Fruit fly (Drosophila melanogaster) whole organism, embryonic: ENCODE results near the gene Bro.

ENCODE experiments used
- BEAF-32 ChIP-seq: fragments of 200-800 bp; sonication (Bioruptor generic); optimal IDR thresholded peaks from 3 replicates; lab custom pipeline; 2017; ENCODE audit warnings: missing biosample characterization, missing genetic modification characterization, mild to moderate bottlenecking, moderate library complexity, missing genetic modification reagents
- C15 ChIP-seq: fragments of 200-800 bp; sonication (Bioruptor generic); IDR thresholded peaks from 3 replicates; pipeline ENCODE4 v1.3.6; 2022; ENCODE audit warnings: missing biosample characterization, missing genetic modification characterization
- CG10267 ChIP-seq: fragments of 200-800 bp; sonication (Bioruptor generic); optimal IDR thresholded peaks from 2 replicates; lab custom pipeline; 2018; ENCODE audit warnings: missing biosample characterization, mild to moderate bottlenecking, missing genetic modification characterization, moderate library complexity
- CG10462 ChIP-seq: fragments of 200-800 bp; sonication (Bioruptor generic); optimal IDR thresholded peaks from 2 replicates; lab custom pipeline; 2016; ENCODE audit warnings: missing biosample characterization, missing genetic modification characterization
- CG10979 ChIP-seq: fragments of 200-800 bp; sonication (Bioruptor generic); optimal IDR thresholded peaks from 2 replicates; lab custom pipeline; 2018; ENCODE audit warnings: missing biosample characterization, mild to moderate bottlenecking, missing genetic modification characterization, moderate library complexity
- CG11398 ChIP-seq: fragments of 200-800 bp; sonication (Bioruptor generic); optimal IDR thresholded peaks from 2 replicates; lab custom pipeline; 2016; ENCODE audit warnings: missing biosample characterization, missing genetic modification characterization
- CG15514 ChIP-seq: fragments of 200-800 bp; sonication (Bioruptor generic); optimal IDR thresholded peaks from 3 replicates; lab custom pipeline; 2017; ENCODE audit warnings: missing biosample characterization, missing genetic modification characterization, mild to moderate bottlenecking, moderate library complexity, missing genetic modification reagents
- CG17829 ChIP-seq: fragments of 200-800 bp; optimal IDR thresholded peaks from 2 replicates; lab custom pipeline; 2019; ENCODE audit warnings: missing biosample characterization, mild to moderate bottlenecking, missing genetic modification characterization, moderate library complexity
- CG34224 ChIP-seq: fragments of 200-800 bp; sonication (Bioruptor generic); IDR thresholded peaks from 3 replicates; pipeline ENCODE4 v1.3.6; 2022; ENCODE audit warnings: missing biosample characterization, missing genetic modification characterization; ENCODE audit not compliant: partially characterized antibody
- CG3847 ChIP-seq: fragments of 200-800 bp; sonication (Bioruptor generic); IDR thresholded peaks from 2 replicates; pipeline ENCODE4 v1.3.6; 2022; ENCODE audit warnings: missing biosample characterization, missing genetic modification characterization
- CG4328 ChIP-seq: fragments of 200-800 bp; sonication (Bioruptor generic); optimal IDR thresholded peaks from 3 replicates; lab custom pipeline; 2017; ENCODE audit warnings: missing biosample characterization, missing genetic modification reagents, missing genetic modification characterization
- CG4617 ChIP-seq: fragments of 200-800 bp; sonication (Bioruptor generic); optimal IDR thresholded peaks from 3 replicates; lab custom pipeline; 2016; ENCODE audit warnings: missing biosample characterization, missing genetic modification characterization, borderline replicate concordance
- CG7839 ChIP-seq: fragments of 200-800 bp; sonication (Bioruptor generic); optimal IDR thresholded peaks from 3 replicates; lab custom pipeline; 2018; ENCODE audit warnings: missing biosample characterization, mild to moderate bottlenecking, missing genetic modification characterization, moderate library complexity
- CG8924 ChIP-seq: fragments of 200-800 bp; optimal IDR thresholded peaks from 3 replicates; lab custom pipeline; 2019; ENCODE audit warnings: missing biosample characterization, mild to moderate bottlenecking, missing genetic modification characterization, moderate library complexity
- CG9437 ChIP-seq: fragments of 200-800 bp; sonication (Bioruptor generic); optimal IDR thresholded peaks from 2 replicates; lab custom pipeline; 2018; ENCODE audit warnings: missing biosample characterization, mild to moderate bottlenecking, missing genetic modification characterization
- CG9797 ChIP-seq: fragments of 200-800 bp; sonication (Bioruptor generic); optimal IDR thresholded peaks from 3 replicates; lab custom pipeline; 2018; ENCODE audit warnings: missing biosample characterization, mild to moderate bottlenecking, missing genetic modification characterization
- Dp ChIP-seq: fragments of 200-800 bp; sonication (Bioruptor generic); optimal IDR thresholded peaks from 2 replicates; lab custom pipeline; 2018; ENCODE audit warnings: missing biosample characterization, mild to moderate bottlenecking, missing genetic modification characterization, moderate library complexity
- Elba2 ChIP-seq: fragments of 200-800 bp; sonication (Bioruptor generic); optimal IDR thresholded peaks from 3 replicates; lab custom pipeline; 2016; ENCODE audit warnings: missing biosample characterization, missing genetic modification characterization
- Ets97D ChIP-seq: fragments of 200-800 bp; sonication (Bioruptor generic); optimal IDR thresholded peaks from 3 replicates; lab custom pipeline; 2016; ENCODE audit warnings: missing biosample characterization, missing genetic modification characterization
- Lhr ChIP-seq: fragments of 200-800 bp; sonication (Bioruptor generic); optimal IDR thresholded peaks from 3 replicates; lab custom pipeline; 2017; ENCODE audit warnings: mild to moderate bottlenecking, missing biosample characterization, missing genetic modification reagents, missing genetic modification characterization
- MBD-R2 ChIP-seq: fragments of 200-800 bp; sonication (Bioruptor generic); IDR thresholded peaks from 2 replicates; pipeline ENCODE4 v1.3.6; 2022; ENCODE audit warnings: missing biosample characterization, missing genetic modification characterization
- Med ChIP-seq: fragments of 200-800 bp; sonication (Bioruptor generic); peaks from one replicate; lab custom pipeline; 2016; ENCODE audit warnings: missing biosample characterization, missing genetic modification characterization, mild to moderate bottlenecking, inconsistent platforms, moderate library complexity
- Myb ChIP-seq: fragments of 200-800 bp; sonication (Bioruptor generic); optimal IDR thresholded peaks from 2 replicates; lab custom pipeline; 2016; ENCODE audit warnings: missing biosample characterization, missing genetic modification characterization
- NC2β ChIP-seq: fragments of 200-800 bp; sonication (Bioruptor generic); optimal IDR thresholded peaks from 2 replicates; lab custom pipeline; 2016; ENCODE audit warnings: missing biosample characterization, missing genetic modification characterization
- Nf-YC ChIP-seq: fragments of 200-800 bp; optimal IDR thresholded peaks from 3 replicates; lab custom pipeline; 2019; ENCODE audit warnings: missing biosample characterization, mild to moderate bottlenecking, missing genetic modification characterization, moderate library complexity
- Opbp ChIP-seq: fragments of 200-800 bp; sonication (Bioruptor generic); IDR thresholded peaks from 3 replicates; pipeline ENCODE4 v1.3.6; 2022; ENCODE audit warnings: missing biosample characterization, missing genetic modification characterization; ENCODE audit not compliant: partially characterized antibody
- Optix ChIP-seq: fragments of 200-800 bp; sonication (Bioruptor generic); IDR thresholded peaks from 3 replicates; pipeline ENCODE4 v1.3.6; 2022; ENCODE audit warnings: missing biosample characterization, missing genetic modification characterization
- Sin3A ChIP-seq: fragments of >200 bp; optimal IDR thresholded peaks from 2 replicates; lab custom pipeline; 2018
- Sox100B ChIP-seq: fragments of 200-800 bp; sonication (Bioruptor generic); optimal IDR thresholded peaks from 3 replicates; lab custom pipeline; 2018; ENCODE audit warnings: missing biosample characterization, mild to moderate bottlenecking, missing genetic modification characterization
- Spps ChIP-seq: fragments of 200-800 bp; sonication (Bioruptor generic); optimal IDR thresholded peaks from 2 replicates; lab custom pipeline; 2018; ENCODE audit warnings: missing biosample characterization, mild to moderate bottlenecking, missing genetic modification characterization
- amos ChIP-seq: fragments of 200-800 bp; sonication (Bioruptor generic); IDR thresholded peaks from 2 replicates; pipeline ENCODE4 v1.3.6; 2022; ENCODE audit warnings: missing biosample characterization, missing genetic modification characterization; ENCODE audit not compliant: partially characterized antibody
- bbx ChIP-seq: fragments of 200-800 bp; sonication (Bioruptor generic); IDR thresholded peaks from 2 replicates; pipeline ENCODE4 v1.3.6; 2022; ENCODE audit warnings: missing biosample characterization, missing genetic modification characterization; ENCODE audit not compliant: partially characterized antibody
- chinmo ChIP-seq: fragments of 200-800 bp; sonication (Bioruptor generic); IDR thresholded peaks from 4 replicates; pipeline ENCODE4 v1.3.6; 2022; ENCODE audit warnings: missing biosample characterization, missing genetic modification characterization; ENCODE audit not compliant: partially characterized antibody
- ewg ChIP-seq: fragments of 200-800 bp; sonication (Bioruptor generic); optimal IDR thresholded peaks from 3 replicates; lab custom pipeline; 2017; ENCODE audit warnings: mild to moderate bottlenecking, missing biosample characterization, missing genetic modification reagents, missing genetic modification characterization
- gfzf ChIP-seq: fragments of 200-800 bp; sonication (Bioruptor generic); optimal IDR thresholded peaks from 2 replicates; lab custom pipeline; 2016; ENCODE audit warnings: missing biosample characterization, mild to moderate bottlenecking, missing genetic modification characterization, moderate library complexity
- grau ChIP-seq: fragments of 200-800 bp; optimal IDR thresholded peaks from 3 replicates; lab custom pipeline; 2019; ENCODE audit warnings: missing biosample characterization, mild to moderate bottlenecking, missing genetic modification characterization, moderate library complexity
- hbn ChIP-seq: fragments of 200-800 bp; sonication (Bioruptor generic); IDR thresholded peaks from 2 replicates; pipeline ENCODE4 v1.3.6; 2022; ENCODE audit warnings: missing biosample characterization, missing genetic modification characterization; ENCODE audit not compliant: partially characterized antibody
- jigr1 ChIP-seq: fragments of 200-800 bp; sonication (Bioruptor generic); IDR thresholded peaks from 3 replicates; pipeline ENCODE4 v1.3.6; 2022; ENCODE audit warnings: missing biosample characterization, missing genetic modification characterization
- kah ChIP-seq: fragments of 200-800 bp; sonication (Bioruptor generic); optimal IDR thresholded peaks from 2 replicates; lab custom pipeline; 2018; ENCODE audit warnings: missing biosample characterization, mild to moderate bottlenecking, missing genetic modification characterization
- knrl ChIP-seq: fragments of 200-800 bp; sonication (Bioruptor generic); IDR thresholded peaks from 3 replicates; pipeline ENCODE4 v1.3.6; 2022; ENCODE audit warnings: missing biosample characterization, missing genetic modification characterization; ENCODE audit not compliant: partially characterized antibody
- lbe ChIP-seq: fragments of 200-800 bp; sonication (Bioruptor generic); optimal IDR thresholded peaks from 2 replicates; lab custom pipeline; 2016; ENCODE audit warnings: missing biosample characterization, mild to moderate bottlenecking, missing genetic modification characterization
- otp ChIP-seq: fragments of 200-800 bp; sonication (Bioruptor generic); IDR thresholded peaks from 3 replicates; pipeline ENCODE4, ENCODE4 v1.3.6; 2022; ENCODE audit warnings: missing biosample characterization, missing genetic modification characterization
- pho ChIP-seq: fragments of 200-800 bp; sonication (Bioruptor generic); optimal IDR thresholded peaks from 2 replicates; lab custom pipeline; 2016; ENCODE audit warnings: missing biosample characterization, missing genetic modification characterization
- pzg ChIP-seq: fragments of 200-800 bp; sonication (Bioruptor generic); optimal IDR thresholded peaks from 3 replicates; lab custom pipeline; 2018; ENCODE audit warnings: missing biosample characterization, mild to moderate bottlenecking, missing genetic modification characterization, moderate library complexity
- row ChIP-seq: fragments of 200-800 bp; sonication (Bioruptor generic); IDR thresholded peaks from 3 replicates; pipeline ENCODE4 v1.3.6; 2022; ENCODE audit warnings: missing biosample characterization, missing genetic modification characterization
- slp2 ChIP-seq: fragments of 200-800 bp; sonication (Bioruptor generic); optimal IDR thresholded peaks from 2 replicates; lab custom pipeline; 2016; ENCODE audit warnings: missing biosample characterization, missing genetic modification characterization
- stwl ChIP-seq: fragments of 200-800 bp; sonication (Bioruptor generic); optimal IDR thresholded peaks from 3 replicates; lab custom pipeline; 2018; ENCODE audit warnings: missing biosample characterization, mild to moderate bottlenecking, missing genetic modification characterization, moderate library complexity
- toy ChIP-seq: fragments of 200-800 bp; sonication (Bioruptor generic); IDR thresholded peaks from 2 replicates; pipeline ENCODE4 v1.3.6; 2022; ENCODE audit warnings: missing biosample characterization, missing genetic modification characterization
- trem ChIP-seq: fragments of 200-800 bp; optimal IDR thresholded peaks from 3 replicates; lab custom pipeline; 2019; ENCODE audit warnings: missing biosample characterization, mild to moderate bottlenecking, missing genetic modification characterization, moderate library complexity
- z ChIP-seq: fragments of 200-800 bp; sonication (Bioruptor generic); IDR thresholded peaks from 3 replicates; pipeline ENCODE4 v1.3.6; 2022; ENCODE audit warnings: missing biosample characterization, missing genetic modification characterization

Gene Bro

dm6 chr3L:1664876-1665275 lies 17.2 kb downstream of the Bro start, which contains the start of the genes Srrm234 and CG7974:
Gene Srrm234, minus strand, starts transcription at chr3L:1665064.
Gene CG7974, plus strand, starts transcription at chr3L:1665138.
- no peak for TF ChIP-seq toy (GFP tag; lab: Robert Waterston, UW)
- peak; percentile 83 for TF ChIP-seq CG9437 (GFP tag; lab: Kevin White, UChicago)
- 0 out of 4 replicates have a peak, but pooled peaks have one; percentile 5 for TF ChIP-seq chinmo (GFP tag; lab: Robert Waterston, UW)
- peak; percentile 36; the same call in 1 of the 3 replicates for TF ChIP-seq CG34224
- TF ChIP-seq MBD-R2 (GFP tag; lab: Robert Waterston, UW), result peak; percentile 93
- TF ChIP-seq Dp (GFP tag; lab: Kevin White, UChicago), result peak; percentile 43
- no peak for TF ChIP-seq kah (GFP tag; lab: Kevin White, UChicago)
- no peak for TF ChIP-seq otp (GFP tag; lab: Robert Waterston, UW)
- no peak for TF ChIP-seq ewg
- peak; percentile 78 for TF ChIP-seq CG4617
- peak; percentile 96 for TF ChIP-seq stwl (tag; lab: Kevin White, UChicago)
- TF ChIP-seq Sox100B, result no peak
- TF ChIP-seq Sin3A (lab: Kevin White, UChicago), result peak; percentile 50
- TF ChIP-seq CG8924, result peak; percentile 9
- peak; percentile 51; the same call in 1 of the 3 replicates for TF ChIP-seq Opbp (GFP tag; lab: Robert Waterston, UW)
- TF ChIP-seq Elba2, result peak; percentile 94
- TF ChIP-seq Ets97D (GFP tag; lab: Kevin White, UChicago), result peak; percentile 58
- 0 out of 3 replicates have a peak, but pooled peaks have one; percentile 11 for TF ChIP-seq knrl (GFP tag; lab: Robert Waterston, UW)
- TF ChIP-seq CG10267 (tag; lab: Kevin White, UChicago), result peak; percentile 37
- peak; percentile 13 for TF ChIP-seq Nf-YC
- TF ChIP-seq gfzf (GFP tag; lab: Kevin White, UChicago), result peak; percentile 88
- TF ChIP-seq z (GFP tag; lab: Robert Waterston, UW), result no peak
- no peak for TF ChIP-seq Optix (GFP tag; lab: Robert Waterston, UW)
- no peak for TF ChIP-seq jigr1
- peak; percentile 5 for TF ChIP-seq Lhr (GFP tag; lab: Kevin White, UChicago)
- no peak for TF ChIP-seq C15
- TF ChIP-seq BEAF-32 (GFP tag; lab: Kevin White, UChicago), result peak; percentile 18
- TF ChIP-seq Spps, result no peak
- peak; percentile 32; the same call in 1 of the 2 replicates for TF ChIP-seq bbx (GFP tag; lab: Robert Waterston, UW)
- TF ChIP-seq CG4328 (GFP tag; lab: Kevin White, UChicago), result no peak
- TF ChIP-seq pho (GFP tag; lab: Kevin White, UChicago), result no peak
- peak; percentile 4 for TF ChIP-seq grau
- 0 out of 2 replicates have a peak, but pooled peaks have one; percentile 22 for TF ChIP-seq CG3847
- peak; percentile 14 for TF ChIP-seq NC2β (GFP tag; lab: Kevin White, UChicago)
- TF ChIP-seq CG10462 (GFP tag; lab: Kevin White, UChicago), result no peak
- peak; percentile 93 for TF ChIP-seq CG9797 (GFP tag; lab: Kevin White, UChicago)
- peak; percentile 78 for TF ChIP-seq Med (GFP tag; lab: Kevin White, UChicago)
- TF ChIP-seq lbe (GFP tag; lab: Kevin White, UChicago), result peak; percentile 31
- TF ChIP-seq CG11398, result no peak
- TF ChIP-seq trem (tag; lab: Kevin White, UChicago), result peak; percentile 55
- TF ChIP-seq CG17829 (tag; lab: Kevin White, UChicago), result peak; percentile 27
- TF ChIP-seq row, result peak; percentile 29; the same call in 1 of the 3 replicates
- peak; percentile 7 for TF ChIP-seq Myb (GFP tag; lab: Kevin White, UChicago)
- TF ChIP-seq hbn (GFP tag; lab: Robert Waterston, UW), result peak; percentile 49
- peak; percentile 38; the same call in 1 of the 2 replicates for TF ChIP-seq amos (GFP tag; lab: Robert Waterston, UW)
- TF ChIP-seq CG15514 (GFP tag; lab: Kevin White, UChicago), result peak; percentile 93
- peak; percentile 85 for TF ChIP-seq pzg (GFP tag; lab: Kevin White, UChicago)
- TF ChIP-seq CG10979, result peak; percentile 6
- TF ChIP-seq CG7839, result no peak
- no peak for TF ChIP-seq slp2 (GFP tag; lab: Kevin White, UChicago)
